Fruit fly (Drosophila melanogaster) whole organism: ENCODE results near the gene alpha-PheRS.

ENCODE experiments used
- CG8478 ChIP-seq: fragments of >200 bp; optimal IDR thresholded peaks from 2 replicates; lab custom pipeline; 2018; ENCODE audit warnings: inconsistent platforms
- Dll ChIP-seq: fragments of >200 bp; optimal IDR thresholded peaks from 2 replicates; lab custom pipeline; 2017
- EcR ChIP-seq, 2 experiments: fragments of >200 bp; optimal IDR thresholded peaks; 2 replicates each; lab custom pipeline; 2017; ENCODE audit warnings: missing biosample characterization in 2 of 2, missing genetic modification characterization in 2 of 2, missing genetic modification reagents in 2 of 2
- pan ChIP-seq: fragments of >200 bp; optimal IDR thresholded peaks from 2 replicates; lab custom pipeline; 2017
- psq ChIP-seq: fragments of >200 bp; optimal IDR thresholded peaks from 2 replicates; lab custom pipeline; 2017
- usp ChIP-seq: fragments of >200 bp; optimal IDR thresholded peaks from 2 replicates; lab custom pipeline; 2017; ENCODE audit warnings: missing biosample characterization, missing genetic modification characterization, mixed read lengths

Gene alpha-PheRS

DNA sequence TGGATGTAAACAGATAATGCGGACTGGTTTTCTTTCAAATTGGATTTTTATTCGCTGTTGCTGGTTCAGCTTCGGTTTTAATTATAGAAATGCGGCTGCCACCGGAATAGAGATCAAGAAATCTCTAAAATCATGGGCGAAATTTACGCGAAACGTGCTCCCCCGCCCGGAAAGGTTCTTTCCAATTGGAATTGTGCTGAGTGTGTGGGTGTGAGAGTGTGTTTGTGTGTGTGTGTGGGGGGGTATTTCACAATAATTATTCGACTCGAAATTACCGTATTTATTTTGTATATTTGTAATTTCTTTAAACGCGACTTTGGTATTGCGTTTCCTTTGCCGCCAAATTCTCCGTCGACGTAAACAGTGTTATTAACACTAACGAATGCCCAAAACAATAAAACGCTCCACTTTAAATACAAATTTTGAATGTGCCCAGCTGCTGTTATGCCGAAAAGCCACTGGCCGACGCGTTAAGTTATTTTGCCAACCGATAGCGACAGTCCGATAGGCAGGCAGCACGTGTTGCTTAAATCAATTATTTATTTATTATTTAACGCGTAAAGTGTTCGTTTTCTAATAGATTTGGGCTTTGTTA, 29.6 kb downstream of the alpha-PheRS start, which contains the start of gene Gclc:
Gene Gclc (minus strand): TSS at position 431 of the 595 bp plus-strand sequence.
- no peak for TF ChIP-seq Dll (lab: Kevin White, UChicago)
- TF ChIP-seq usp (GFP tag; lab: Kevin White, UChicago), result no peak
- TF ChIP-seq EcR (GFP tag; optimal IDR thresholded peaks at IDR 0.05; lab: Kevin White, UChicago), result no peak
- TF ChIP-seq CG8478 (lab: Kevin White, UChicago), result no peak
- TF ChIP-seq pan (lab: Kevin White, UChicago), result no peak
- TF ChIP-seq psq (lab: Kevin White, UChicago), result no peak

DNA sequence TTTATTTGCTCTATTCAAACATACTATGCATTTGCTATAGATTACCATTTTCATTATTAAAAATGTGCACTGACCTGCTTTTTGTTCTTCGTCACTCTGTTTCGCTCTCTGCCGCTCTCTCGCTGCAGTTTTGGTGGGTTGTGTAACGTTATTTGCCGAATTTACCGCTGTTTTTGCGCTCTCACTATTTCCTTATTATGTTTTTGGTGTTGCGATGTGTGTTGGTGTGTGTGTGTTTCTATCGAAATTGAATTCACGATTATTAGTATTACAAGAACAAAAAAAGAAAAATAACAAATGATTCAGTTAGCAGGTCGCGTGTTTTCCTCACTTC, 30.1 kb downstream of the alpha-PheRS start:
- TF ChIP-seq Dll (lab: Kevin White, UChicago) (no peak), usp (GFP tag; lab: Kevin White, UChicago) (no peak), EcR (GFP tag; optimal IDR thresholded peaks at IDR 0.05; lab: Kevin White, UChicago) (no peak), pan (lab: Kevin White, UChicago) (no peak), CG8478 (lab: Kevin White, UChicago) (no peak), psq (lab: Kevin White, UChicago) (no peak)

DNA sequence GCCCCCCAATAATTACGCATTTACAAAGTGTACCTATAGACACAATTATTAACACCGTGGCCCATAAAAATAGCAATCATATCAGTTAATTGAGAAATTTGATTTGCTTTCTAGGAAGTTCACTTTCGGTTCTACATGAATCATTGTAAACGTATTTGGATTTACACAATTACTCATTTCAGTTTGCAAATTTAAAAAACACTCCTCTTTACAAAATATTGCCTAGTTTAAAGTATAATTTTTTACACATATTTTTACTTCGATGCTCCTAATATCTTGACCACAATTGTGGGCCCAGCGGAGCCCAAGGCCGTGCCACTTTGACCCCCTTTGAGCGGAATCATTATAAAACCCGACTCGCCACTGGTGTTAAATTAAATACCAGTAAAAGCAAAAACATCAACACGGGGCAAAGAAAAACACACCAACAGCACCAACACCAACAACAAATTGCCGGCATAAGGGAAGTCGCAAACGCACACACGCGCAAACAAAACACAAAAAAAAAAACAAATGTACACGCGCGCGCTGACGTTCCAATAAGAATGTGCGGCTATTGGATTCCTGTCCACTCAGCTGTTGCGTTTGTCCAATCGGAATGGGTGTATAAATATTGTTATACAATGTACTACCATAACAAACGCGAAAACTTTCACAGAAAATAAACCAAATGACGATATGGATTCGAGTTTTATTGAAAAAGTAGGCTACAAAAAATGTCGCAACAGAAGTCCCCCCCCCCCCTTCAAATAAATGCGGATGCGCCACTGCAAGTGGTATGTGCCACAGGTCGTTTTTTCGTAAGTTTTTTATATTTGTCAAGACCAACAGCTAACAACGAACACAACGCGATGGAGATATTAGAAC, 30.7 kb downstream of the alpha-PheRS start:
- TF ChIP-seq usp (GFP tag; lab: Kevin White, UChicago) (no peak), Dll (lab: Kevin White, UChicago) (no peak), pan (lab: Kevin White, UChicago) (no peak), EcR (GFP tag; optimal IDR thresholded peaks at IDR 0.05; lab: Kevin White, UChicago) (no peak), CG8478 (lab: Kevin White, UChicago) (no peak), psq (lab: Kevin White, UChicago) (no peak)

DNA sequence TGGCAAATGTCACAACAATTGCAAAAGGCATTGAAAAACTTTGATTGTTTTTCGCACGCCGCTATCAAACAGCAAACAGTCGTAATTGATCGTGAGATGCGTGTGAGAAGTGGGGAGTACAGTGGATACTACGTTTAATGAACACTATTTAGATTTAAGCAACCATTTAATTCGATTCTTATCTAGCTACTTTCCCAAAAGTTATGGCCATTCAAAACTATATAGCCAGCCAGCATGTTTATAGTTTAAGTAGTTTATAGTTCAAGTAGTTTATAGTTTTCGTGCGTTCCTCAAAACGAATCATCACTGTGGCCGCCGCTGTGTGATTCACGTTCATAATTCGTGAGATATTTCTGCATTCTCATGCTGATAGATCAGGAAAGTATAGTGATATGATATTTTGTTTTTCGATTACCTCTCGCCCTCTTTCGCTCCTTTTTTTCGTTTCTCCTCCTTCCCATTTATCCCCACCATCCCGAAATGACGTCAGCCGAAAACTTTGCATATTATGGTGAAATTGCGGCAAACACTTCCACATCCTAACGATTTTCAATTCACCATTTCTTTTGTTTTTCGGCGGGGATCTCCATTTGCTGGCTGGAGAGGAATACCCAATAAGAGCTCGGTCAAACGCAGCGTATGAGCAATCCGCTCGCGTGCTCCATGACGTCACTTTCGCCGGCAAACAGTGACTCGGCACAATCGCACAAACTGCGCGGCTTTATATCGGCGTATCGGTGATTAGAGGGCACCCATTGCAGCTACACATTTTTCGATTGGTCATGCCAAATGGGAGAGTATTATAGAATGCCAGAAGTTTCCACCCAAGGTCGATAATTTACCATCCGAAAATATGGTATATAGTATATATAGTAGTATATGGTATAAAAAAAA, 31.8 kb downstream of the alpha-PheRS start:
- no peak for TF ChIP-seq pan (lab: Kevin White, UChicago)
- no peak for TF ChIP-seq CG8478 (lab: Kevin White, UChicago)
- TF ChIP-seq usp (GFP tag; lab: Kevin White, UChicago), result no peak
- TF ChIP-seq psq (lab: Kevin White, UChicago), result no peak
- TF ChIP-seq EcR (GFP tag; optimal IDR thresholded peaks at IDR 0.05; lab: Kevin White, UChicago), result no peak
- TF ChIP-seq Dll (lab: Kevin White, UChicago), result no peak

DNA sequence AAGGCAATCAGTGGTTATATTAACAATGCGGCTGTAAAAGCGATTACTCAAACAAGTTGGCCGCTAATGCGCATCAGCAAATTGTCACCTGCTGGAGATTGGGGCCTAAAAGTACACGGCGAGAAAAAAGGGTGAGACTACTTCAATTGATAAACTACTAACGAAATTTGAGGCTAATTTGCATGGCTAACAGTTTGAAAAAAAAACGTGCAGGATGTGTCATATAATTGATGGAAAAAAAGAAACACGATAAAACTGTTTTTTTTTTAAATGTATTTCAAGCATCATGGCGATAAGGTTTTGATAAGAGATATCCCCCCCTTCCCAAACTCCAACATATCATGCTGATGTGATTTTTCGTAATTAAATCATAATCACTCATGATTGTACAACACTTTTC, 32.7 kb downstream of the alpha-PheRS start:
- TF ChIP-seq Dll (lab: Kevin White, UChicago), result no peak
- no peak for TF ChIP-seq usp (GFP tag; lab: Kevin White, UChicago)
- no peak for TF ChIP-seq pan (lab: Kevin White, UChicago)

DNA sequence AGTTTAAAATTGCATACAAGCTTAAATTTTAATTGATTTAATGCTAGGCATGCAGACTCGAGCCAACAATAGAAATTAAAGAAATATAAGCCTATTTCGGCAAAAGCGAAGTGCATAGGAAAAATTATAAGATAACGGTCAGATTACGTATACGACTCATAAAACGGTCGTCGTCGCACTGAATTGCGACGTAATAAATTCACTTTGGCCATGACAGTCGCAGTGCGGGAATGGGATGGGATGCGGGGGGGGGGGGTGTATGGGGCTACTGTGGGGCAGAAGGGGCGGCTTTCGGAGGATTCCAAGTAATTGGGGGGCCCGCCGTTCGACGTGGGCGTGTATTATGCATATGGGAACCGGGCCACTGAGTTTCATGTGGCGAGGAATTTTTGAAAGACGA, 34.4 kb downstream of the alpha-PheRS start:
- no peak for TF ChIP-seq EcR (GFP tag; optimal IDR thresholded peaks at IDR 0.05; lab: Kevin White, UChicago)
- TF ChIP-seq pan (lab: Kevin White, UChicago), result no peak
- no peak for TF ChIP-seq usp (GFP tag; lab: Kevin White, UChicago)
- no peak for TF ChIP-seq CG8478 (lab: Kevin White, UChicago)
- TF ChIP-seq Dll (lab: Kevin White, UChicago), result no peak
- no peak for TF ChIP-seq psq (lab: Kevin White, UChicago)

DNA sequence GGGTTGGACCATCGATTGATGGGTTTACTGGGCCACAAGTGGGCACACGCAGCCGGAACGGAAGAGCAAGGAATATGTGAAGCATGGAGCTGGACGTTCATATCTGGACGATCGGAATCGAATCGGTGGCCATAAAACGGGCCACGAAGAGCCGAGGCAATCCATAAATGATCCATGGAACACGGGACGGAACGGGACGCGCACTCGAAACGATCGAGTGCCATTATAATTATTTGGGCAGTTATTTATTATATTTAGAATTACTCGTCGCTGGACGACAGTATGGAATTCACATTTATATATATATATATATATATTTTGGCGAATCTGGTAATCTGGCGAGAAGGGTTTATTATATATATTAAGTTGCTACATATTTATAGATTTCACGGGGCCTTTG, 37.5 kb downstream of the alpha-PheRS start:
- no peak for TF ChIP-seq Dll (lab: Kevin White, UChicago)
- no peak for TF ChIP-seq psq (lab: Kevin White, UChicago)
- TF ChIP-seq usp (GFP tag; lab: Kevin White, UChicago), result no peak
- TF ChIP-seq pan (lab: Kevin White, UChicago), result no peak
- TF ChIP-seq EcR (GFP tag; optimal IDR thresholded peaks at IDR 0.05; lab: Kevin White, UChicago), result no peak
- no peak for TF ChIP-seq CG8478 (lab: Kevin White, UChicago)

DNA sequence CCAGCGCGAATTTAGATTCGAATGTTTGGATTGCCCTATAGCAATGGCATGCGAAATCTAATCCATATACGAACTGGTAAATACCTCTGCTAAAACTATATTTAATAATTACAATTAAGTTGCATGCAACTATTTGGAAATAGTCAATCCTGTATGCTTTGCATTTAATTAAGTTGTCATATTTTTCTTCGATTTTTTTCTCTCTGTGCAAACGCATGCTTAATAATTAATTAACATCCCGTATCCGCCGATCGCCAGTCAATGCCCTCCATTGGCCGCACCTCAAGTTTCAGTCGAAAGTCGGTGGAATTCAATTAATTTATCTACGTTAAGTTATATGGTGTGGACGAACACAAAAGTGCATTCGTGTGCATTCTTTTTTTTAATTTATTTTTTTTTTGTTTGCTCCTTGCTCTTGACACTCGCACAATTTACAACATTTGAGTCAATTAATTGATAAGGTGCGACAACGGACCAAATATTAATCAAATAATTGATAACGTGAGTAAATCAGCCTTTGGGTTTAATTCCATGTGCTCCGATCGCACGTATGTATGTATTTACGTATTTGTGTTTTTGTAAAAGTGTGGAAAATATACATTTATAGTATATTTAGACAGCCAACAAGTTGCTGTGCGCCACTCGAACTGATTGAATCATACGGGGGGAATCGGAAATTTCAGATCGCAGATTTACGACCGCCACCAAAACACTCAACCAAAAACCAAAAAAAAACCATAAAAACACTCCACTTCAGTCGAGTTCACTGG, 38.9 kb downstream of the alpha-PheRS start:
- no peak for TF ChIP-seq psq (lab: Kevin White, UChicago)
- TF ChIP-seq Dll (lab: Kevin White, UChicago), result no peak

DNA sequence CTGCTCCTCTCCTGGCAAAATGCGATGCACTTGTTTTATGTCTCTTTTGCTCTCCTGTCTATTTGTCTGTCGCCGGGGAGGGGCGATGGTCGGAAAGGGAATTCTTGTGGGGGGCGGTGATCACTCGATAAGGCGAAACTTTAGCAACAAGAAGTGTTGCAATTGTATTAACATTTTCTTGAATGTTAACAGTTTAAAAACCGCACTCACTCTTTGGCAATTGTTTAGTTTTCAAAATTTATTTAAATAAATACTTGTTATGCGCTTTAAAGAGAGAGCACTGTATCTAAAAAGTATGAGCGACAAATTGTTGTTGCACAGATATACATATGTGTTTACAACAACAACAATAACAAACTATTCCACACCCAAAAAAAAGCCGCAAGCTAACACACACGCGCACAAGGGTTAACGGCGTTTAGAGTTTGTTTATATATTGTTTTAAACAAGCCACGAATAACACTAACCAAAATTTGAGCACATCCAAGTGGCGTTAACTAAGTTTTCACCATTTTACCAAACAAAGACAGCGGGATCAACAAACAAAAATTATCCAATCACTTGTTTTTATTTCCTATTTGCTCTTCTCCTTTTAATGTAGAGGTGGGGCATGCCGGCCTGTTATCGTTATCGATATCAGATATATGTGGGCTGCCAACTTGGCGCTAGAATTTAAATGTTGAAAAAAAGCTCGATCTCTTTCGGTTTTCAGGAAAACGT, 43.8 kb downstream of the alpha-PheRS start, which contains the start of gene CG2258:
Gene CG2258 (minus strand): TSS at position 617 of the 720 bp plus-strand sequence.
- TF ChIP-seq Dll (lab: Kevin White, UChicago) (no peak), EcR (GFP tag; optimal IDR thresholded peaks at IDR 0.05; lab: Kevin White, UChicago) (no peak), CG8478 (lab: Kevin White, UChicago) (no peak), psq (lab: Kevin White, UChicago) (no peak), usp (GFP tag; lab: Kevin White, UChicago) (no peak), pan (lab: Kevin White, UChicago) (no peak)

DNA sequence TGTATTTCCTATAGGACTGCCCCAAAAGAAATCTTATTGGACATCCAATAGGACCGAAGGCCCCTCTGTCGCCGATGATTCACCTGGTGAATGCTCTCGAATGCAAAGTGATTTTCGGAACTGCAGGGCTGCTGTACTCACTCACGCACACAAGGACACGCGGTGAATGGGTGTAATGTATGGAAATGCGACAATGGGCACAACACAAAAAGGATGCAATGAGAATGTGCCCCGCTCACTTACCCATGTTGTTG, 44.6 kb downstream of the alpha-PheRS start:
- TF ChIP-seq EcR (GFP tag; optimal IDR thresholded peaks at IDR 0.05; lab: Kevin White, UChicago) (no peak), pan (lab: Kevin White, UChicago) (no peak), CG8478 (lab: Kevin White, UChicago) (no peak), Dll (lab: Kevin White, UChicago) (no peak), psq (lab: Kevin White, UChicago) (no peak), usp (GFP tag; lab: Kevin White, UChicago) (no peak)
